Worm (Caenorhabditis elegans) whole organism, early embryonic: ENCODE results near the gene obr-1.

Experiments used
- ama-1 ChIP-seq: fragments of 150-350 bp; optimal IDR thresholded peaks from 2 replicates; lab custom pipeline; 2014
- tbx-37 ChIP-seq: fragments of 200-800 bp; sonication (Bioruptor generic); conservative IDR thresholded peaks from 2 replicates; pipeline ENCODE4 v1.3.6; 2022; ENCODE audit warnings: missing genetic modification reagents, missing genetic modification characterization, missing compliant biosample characterization

DNA sequence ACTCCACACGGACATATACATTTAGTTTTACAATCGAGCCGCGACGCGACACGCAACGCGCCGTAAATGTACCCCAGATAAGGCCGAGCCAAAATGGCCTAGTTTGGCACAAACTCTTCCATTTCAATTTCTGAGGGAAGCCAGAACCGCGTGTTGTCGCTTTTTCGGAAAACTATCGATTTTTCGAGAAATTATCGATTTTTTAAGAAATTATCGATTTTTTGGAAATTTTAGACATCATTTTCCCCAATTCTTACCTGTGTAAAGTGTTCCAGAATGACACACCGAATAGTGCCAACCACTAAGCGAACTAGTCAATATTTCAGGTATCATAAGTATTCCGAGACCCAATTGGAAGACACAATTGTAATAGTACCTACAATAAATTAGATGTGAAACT is 39.3 kb downstream of the obr-1 start:
- TF ChIP-seq tbx-37: no peak
- no peak for TF ChIP-seq ama-1 (lab: Kevin White, UChicago)
